Fruit fly (Drosophila melanogaster) whole organism, embryonic: Measurements from ENCODE around the gene PIP82.

Experiments used
- BEAF-32 ChIP-seq: fragments of 200-800 bp; sonication (Bioruptor generic); optimal IDR thresholded peaks from 3 replicates; lab custom pipeline; 2017; ENCODE audit warnings: missing biosample characterization, missing genetic modification characterization, mild to moderate bottlenecking, moderate library complexity, missing genetic modification reagents
- CG11398 ChIP-seq: fragments of 200-800 bp; sonication (Bioruptor generic); optimal IDR thresholded peaks from 2 replicates; lab custom pipeline; 2016; ENCODE audit warnings: missing biosample characterization, missing genetic modification characterization
- CG13287 ChIP-seq: fragments of 200-800 bp; sonication (Bioruptor generic); IDR thresholded peaks from 2 replicates; pipeline ENCODE4 v1.3.6; 2022; ENCODE audit warnings: missing biosample characterization, missing genetic modification characterization; ENCODE audit not compliant: partially characterized antibody
- CG15514 ChIP-seq: fragments of 200-800 bp; sonication (Bioruptor generic); optimal IDR thresholded peaks from 3 replicates; lab custom pipeline; 2017; ENCODE audit warnings: missing biosample characterization, missing genetic modification characterization, mild to moderate bottlenecking, moderate library complexity, missing genetic modification reagents
- CG16779 ChIP-seq: fragments of 200-800 bp; sonication (Bioruptor generic); IDR thresholded peaks from 2 replicates; pipeline ENCODE4 v1.3.6; 2022; ENCODE audit warnings: missing biosample characterization, missing genetic modification characterization
- CG17829 ChIP-seq: fragments of 200-800 bp; optimal IDR thresholded peaks from 2 replicates; lab custom pipeline; 2019; ENCODE audit warnings: missing biosample characterization, mild to moderate bottlenecking, missing genetic modification characterization, moderate library complexity
- CG34422 ChIP-seq: fragments of 200-800 bp; sonication (Bioruptor generic); IDR thresholded peaks from 3 replicates; pipeline ENCODE4 v1.3.6; 2022; ENCODE audit warnings: missing biosample characterization, missing genetic modification characterization
- CG3726 ChIP-seq: fragments of 200-800 bp; sonication (Bioruptor generic); IDR thresholded peaks from 3 replicates; pipeline ENCODE4, ENCODE4 v1.3.6; 2022; ENCODE audit warnings: missing biosample characterization, missing genetic modification characterization
- CG3847 ChIP-seq: fragments of 200-800 bp; sonication (Bioruptor generic); IDR thresholded peaks from 2 replicates; pipeline ENCODE4 v1.3.6; 2022; ENCODE audit warnings: missing biosample characterization, missing genetic modification characterization
- CG6654 ChIP-seq: fragments of 200-800 bp; sonication (Bioruptor generic); optimal IDR thresholded peaks from 2 replicates; lab custom pipeline; 2017; ENCODE audit warnings: missing biosample characterization, mild to moderate bottlenecking, missing genetic modification characterization
- CG7987 ChIP-seq: fragments of 200-800 bp; sonication (Bioruptor generic); optimal IDR thresholded peaks from 2 replicates; lab custom pipeline; 2018; ENCODE audit warnings: missing biosample characterization, mild to moderate bottlenecking, missing genetic modification characterization, moderate library complexity
- CG8089 ChIP-seq: fragments of 200-800 bp; sonication (Bioruptor generic); optimal IDR thresholded peaks from 3 replicates; lab custom pipeline; 2016; ENCODE audit warnings: missing biosample characterization, missing genetic modification characterization
- CG8281 ChIP-seq: fragments of 200-800 bp; sonication (Bioruptor generic); optimal IDR thresholded peaks from 2 replicates; lab custom pipeline; 2018; ENCODE audit warnings: missing biosample characterization, mild to moderate bottlenecking, missing genetic modification characterization, moderate library complexity
- CG9215 ChIP-seq: fragments of 200-800 bp; sonication (Bioruptor generic); IDR thresholded peaks from 2 replicates; pipeline ENCODE4 v1.3.6; 2022; ENCODE audit warnings: missing biosample characterization, missing genetic modification characterization
- D19B ChIP-seq: fragments of 200-800 bp; sonication (Bioruptor generic); optimal IDR thresholded peaks from 2 replicates; lab custom pipeline; 2017; ENCODE audit warnings: missing biosample characterization, mild to moderate bottlenecking, missing genetic modification characterization
- Dref ChIP-seq: fragments of 200-800 bp; sonication (Bioruptor generic); IDR thresholded peaks from 2 replicates; pipeline ENCODE4 v1.3.6; 2022; ENCODE audit warnings: missing biosample characterization, missing genetic modification characterization
- H15 ChIP-seq: fragments of 200-800 bp; sonication (Bioruptor generic); IDR thresholded peaks from 3 replicates; pipeline ENCODE4 v1.3.6; 2022; ENCODE audit warnings: missing biosample characterization, missing genetic modification characterization
- Hr51 ChIP-seq, 2 experiments: fragments of 200-800 bp; sonication (Bioruptor generic); optimal IDR thresholded peaks; 2 replicates in 1 of 2; 3 replicates in 1 of 2; lab custom pipeline; 2016 to 2018; ENCODE audit warnings: missing biosample characterization in 2 of 2, missing genetic modification characterization in 2 of 2, mild to moderate bottlenecking in 1 of 2, moderate library complexity in 1 of 2
- Jarid2 ChIP-seq: fragments of 200-800 bp; sonication (Bioruptor generic); optimal IDR thresholded peaks from 3 replicates; lab custom pipeline; 2017; ENCODE audit warnings: mild to moderate bottlenecking, missing biosample characterization, missing genetic modification reagents, missing genetic modification characterization
- NC2α ChIP-seq: fragments of 200-800 bp; sonication (Bioruptor generic); optimal IDR thresholded peaks from 2 replicates; lab custom pipeline; 2016; ENCODE audit warnings: missing biosample characterization, missing genetic modification characterization
- Spps ChIP-seq: fragments of 200-800 bp; sonication (Bioruptor generic); optimal IDR thresholded peaks from 2 replicates; lab custom pipeline; 2018; ENCODE audit warnings: missing biosample characterization, mild to moderate bottlenecking, missing genetic modification characterization
- Sry-δ ChIP-seq: fragments of 200-800 bp; sonication (Bioruptor generic); optimal IDR thresholded peaks from 2 replicates; lab custom pipeline; 2016; ENCODE audit warnings: missing biosample characterization, missing genetic modification characterization
- Tbp ChIP-seq: fragments of >200 bp; optimal IDR thresholded peaks from 2 replicates; lab custom pipeline; 2018; ENCODE audit warnings: missing biosample characterization, missing genetic modification characterization
- ac ChIP-seq: fragments of 200-800 bp; sonication (Bioruptor generic); optimal IDR thresholded peaks from 3 replicates; lab custom pipeline; 2017; ENCODE audit warnings: missing biosample characterization, mild to moderate bottlenecking, missing genetic modification characterization
- bbx ChIP-seq: fragments of 200-800 bp; sonication (Bioruptor generic); IDR thresholded peaks from 2 replicates; pipeline ENCODE4 v1.3.6; 2022; ENCODE audit warnings: missing biosample characterization, missing genetic modification characterization; ENCODE audit not compliant: partially characterized antibody
- chif ChIP-seq, 2 experiments: fragments of 200-800 bp; sonication (Bioruptor generic); optimal IDR thresholded peaks; 3 replicates each; lab custom pipeline; 2016; ENCODE audit warnings: missing biosample characterization in 2 of 2, missing genetic modification characterization in 2 of 2
- chinmo ChIP-seq: fragments of 200-800 bp; sonication (Bioruptor generic); IDR thresholded peaks from 4 replicates; pipeline ENCODE4 v1.3.6; 2022; ENCODE audit warnings: missing biosample characterization, missing genetic modification characterization; ENCODE audit not compliant: partially characterized antibody
- crp ChIP-seq, 2 experiments: fragments of 200-800 bp; sonication (Bioruptor generic); optimal IDR thresholded peaks; 2 replicates in 1 of 2; 3 replicates in 1 of 2; lab custom pipeline; 2017; ENCODE audit warnings: missing biosample characterization in 2 of 2, missing genetic modification characterization in 2 of 2, mild to moderate bottlenecking in 1 of 2, moderate library complexity in 1 of 2
- disco-r ChIP-seq: fragments of 200-800 bp; sonication (Bioruptor generic); optimal IDR thresholded peaks from 2 replicates; lab custom pipeline; 2016; ENCODE audit warnings: missing biosample characterization, missing genetic modification characterization
- kay ChIP-seq: fragments of 200-800 bp; sonication (Bioruptor generic); optimal IDR thresholded peaks from 2 replicates; lab custom pipeline; 2016; ENCODE audit warnings: missing biosample characterization, missing genetic modification characterization
- lbe ChIP-seq: fragments of 200-800 bp; sonication (Bioruptor generic); optimal IDR thresholded peaks from 2 replicates; lab custom pipeline; 2016; ENCODE audit warnings: missing biosample characterization, mild to moderate bottlenecking, missing genetic modification characterization
- lmd ChIP-seq: fragments of 200-800 bp; sonication (Bioruptor generic); IDR thresholded peaks from 2 replicates; pipeline ENCODE4 v1.3.6; 2022; ENCODE audit warnings: missing biosample characterization, missing genetic modification characterization
- luna ChIP-seq: fragments of 200-800 bp; sonication (Bioruptor generic); optimal IDR thresholded peaks from 2 replicates; lab custom pipeline; 2016; ENCODE audit warnings: missing biosample characterization, missing genetic modification characterization
- maf-S ChIP-seq: fragments of 200-800 bp; sonication (Bioruptor generic); optimal IDR thresholded peaks from 2 replicates; lab custom pipeline; 2016; ENCODE audit warnings: missing biosample characterization, missing genetic modification characterization
- otp ChIP-seq: fragments of 200-800 bp; sonication (Bioruptor generic); IDR thresholded peaks from 3 replicates; pipeline ENCODE4, ENCODE4 v1.3.6; 2022; ENCODE audit warnings: missing biosample characterization, missing genetic modification characterization
- phol ChIP-seq: fragments of 200-800 bp; sonication (Bioruptor generic); optimal IDR thresholded peaks from 3 replicates; lab custom pipeline; 2018; ENCODE audit warnings: missing biosample characterization, mild to moderate bottlenecking, missing genetic modification characterization, moderate library complexity
- pita ChIP-seq: fragments of 200-800 bp; sonication (Bioruptor generic); optimal IDR thresholded peaks from 2 replicates; lab custom pipeline; 2017; ENCODE audit warnings: missing biosample characterization, mild to moderate bottlenecking, missing genetic modification characterization
- sens ChIP-seq: fragments of 200-800 bp; sonication (Bioruptor generic); peaks from one replicate; lab custom pipeline; 2016; ENCODE audit warnings: missing biosample characterization, missing genetic modification characterization
- tap ChIP-seq: fragments of 200-800 bp; optimal IDR thresholded peaks from 3 replicates; lab custom pipeline; 2019; ENCODE audit warnings: missing biosample characterization, mild to moderate bottlenecking, missing genetic modification characterization, moderate library complexity
- tio ChIP-seq: fragments of 200-800 bp; sonication (Bioruptor generic); optimal IDR thresholded peaks from 2 replicates; lab custom pipeline; 2017; ENCODE audit warnings: missing biosample characterization, missing genetic modification characterization, inconsistent platforms
- ttk ChIP-seq: fragments of 200-800 bp; sonication (Bioruptor generic); IDR thresholded peaks from 2 replicates; pipeline ENCODE4 v2.1.2; 2022; ENCODE audit warnings: missing biosample characterization, missing genetic modification characterization
- vvl ChIP-seq: fragments of 200-800 bp; sonication (Bioruptor generic); IDR thresholded peaks from 2 replicates; pipeline ENCODE4 v1.3.6; 2022; ENCODE audit warnings: missing biosample characterization, missing genetic modification characterization

The PIP82 gene

DNA sequence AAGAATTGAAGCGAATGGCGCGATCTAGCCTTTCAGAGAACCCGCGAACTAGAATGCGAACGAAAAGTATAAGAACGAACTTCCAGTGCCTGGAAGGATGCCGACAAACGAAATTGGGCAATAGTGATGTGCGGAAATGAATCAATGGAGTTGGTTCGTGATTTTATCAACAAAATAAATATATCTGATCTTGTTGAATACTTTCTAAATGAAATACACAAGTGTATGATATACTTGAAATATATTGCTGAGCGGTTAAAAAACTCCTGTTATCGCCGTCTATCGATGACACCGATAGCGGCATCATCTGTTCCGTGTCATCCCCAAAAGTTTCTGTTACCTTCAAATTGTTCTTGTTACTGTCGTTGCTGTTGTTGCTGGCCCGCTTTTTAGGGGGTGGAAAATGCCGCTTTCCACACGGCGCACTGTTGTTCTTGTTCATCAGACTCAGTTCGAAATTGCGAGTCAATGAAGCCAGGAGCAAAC is 40.0 kb downstream of the PIP82 start, which contains the start of gene otu (continued):
- no peak for TF ChIP-seq ac (GFP tag; lab: Kevin White, UChicago)
- TF ChIP-seq Dref: peak; percentile 51
- peak; percentile 18 for TF ChIP-seq BEAF-32 (GFP tag; lab: Kevin White, UChicago)
- TF ChIP-seq D19B: no peak
- TF ChIP-seq Hr51 (GFP tag; optimal IDR thresholded peaks at IDR 0.05; lab: Kevin White, UChicago): no peak
- no peak for TF ChIP-seq Tbp
- no peak for TF ChIP-seq luna
- TF ChIP-seq H15: no peak
- TF ChIP-seq tio (GFP tag; lab: Kevin White, UChicago): no peak
- no peak for TF ChIP-seq CG9215 (GFP tag; lab: Robert Waterston, UW)
- TF ChIP-seq CG8281 (tag; lab: Kevin White, UChicago): no peak
- TF ChIP-seq CG16779 (GFP tag; lab: Robert Waterston, UW): no peak
- no peak for TF ChIP-seq disco-r (GFP tag; lab: Kevin White, UChicago)
- peak; percentile 58 for TF ChIP-seq Sry-δ (GFP tag; lab: Kevin White, UChicago)
- TF ChIP-seq Spps (tag; lab: Kevin White, UChicago): no peak
- TF ChIP-seq CG17829 (tag; lab: Kevin White, UChicago): no peak
- TF ChIP-seq NC2α: no peak
- TF ChIP-seq otp: no peak
- TF ChIP-seq CG3847 (GFP tag; lab: Robert Waterston, UW): no peak
- TF ChIP-seq CG15514: peak; percentile 48
- TF ChIP-seq vvl (GFP tag; lab: Robert Waterston, UW): no peak
- TF ChIP-seq maf-S (GFP tag; lab: Kevin White, UChicago): no peak
- TF ChIP-seq CG7987 (GFP tag; lab: Kevin White, UChicago): no peak
- no peak for TF ChIP-seq CG8089 (GFP tag; lab: Kevin White, UChicago)
- no peak for TF ChIP-seq CG3726 (GFP tag; lab: Robert Waterston, UW)
- TF ChIP-seq pita (GFP tag; lab: Kevin White, UChicago): no peak
- no peak for TF ChIP-seq lmd (GFP tag; lab: Robert Waterston, UW)
- TF ChIP-seq ttk: no peak
- TF ChIP-seq crp (GFP tag; optimal IDR thresholded peaks at IDR 0.05; lab: Kevin White, UChicago): peak in 1 of 2 experiments; percentile 67
- TF ChIP-seq CG11398 (GFP tag; lab: Kevin White, UChicago): no peak
- no peak for TF ChIP-seq chif (GFP tag; optimal IDR thresholded peaks at IDR 0.05; lab: Kevin White, UChicago)
- TF ChIP-seq tap (tag; lab: Kevin White, UChicago): no peak
- TF ChIP-seq kay (GFP tag; lab: Kevin White, UChicago): no peak
- TF ChIP-seq chinmo: 0 out of 4 replicates have a peak, but pooled peaks have one; percentile 26
- TF ChIP-seq bbx (GFP tag; lab: Robert Waterston, UW): peak; percentile 25; the same call in 1 of the 2 replicates
- TF ChIP-seq sens: no peak
- no peak for TF ChIP-seq CG34422
- TF ChIP-seq Jarid2: no peak
- 0 out of 2 replicates have a peak, but pooled peaks have one; percentile 14 for TF ChIP-seq CG13287 (GFP tag; lab: Robert Waterston, UW)
- TF ChIP-seq lbe (GFP tag; lab: Kevin White, UChicago): no peak

DNA sequence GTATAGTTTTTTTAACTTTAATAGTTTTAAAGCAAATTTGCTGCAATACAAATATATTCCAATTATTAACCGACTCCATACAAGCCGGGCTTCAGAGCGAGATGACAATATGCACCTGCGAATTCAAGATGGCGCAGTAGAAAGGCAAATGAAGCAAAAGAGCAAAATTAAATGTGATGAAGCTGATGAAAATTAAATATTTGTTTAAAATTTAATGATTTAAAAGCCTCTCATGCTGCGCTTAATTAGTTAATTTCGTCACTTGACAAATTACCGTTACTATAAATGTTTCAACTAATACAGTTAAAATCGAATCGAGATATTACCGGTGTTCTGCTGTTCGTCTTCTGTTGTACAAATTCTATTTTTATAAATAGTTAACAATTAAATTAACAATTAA is 40.5 kb downstream of the PIP82 start, which contains the start of gene CG33181:
Gene CG33181 (plus strand): TSS at position 301 of the 400 bp plus-strand sequence.
- TF ChIP-seq CG6654: no peak
- peak; percentile 36 for TF ChIP-seq phol (tag; lab: Kevin White, UChicago)
